Worm (Caenorhabditis elegans): ENCODE results near the gene ptr-18.

ptr-18 gene

ce11 chrII:12980212-12980611, 14.9 kb downstream of the ptr-18 start, which contains the start of gene cyd-1 (continued):
- TF ChIP-seq unc-62 (GFP tag; optimal IDR thresholded peaks at IDR 0.05 in 1 of 2), result peak; percentile 35 to 48
- TF ChIP-seq unc-62 (tag; optimal IDR thresholded peaks at IDR 0.05), result no peak
- peak; percentile 2 for TF ChIP-seq mep-1 (tag; optimal IDR thresholded peaks at IDR 0.05)

DNA sequence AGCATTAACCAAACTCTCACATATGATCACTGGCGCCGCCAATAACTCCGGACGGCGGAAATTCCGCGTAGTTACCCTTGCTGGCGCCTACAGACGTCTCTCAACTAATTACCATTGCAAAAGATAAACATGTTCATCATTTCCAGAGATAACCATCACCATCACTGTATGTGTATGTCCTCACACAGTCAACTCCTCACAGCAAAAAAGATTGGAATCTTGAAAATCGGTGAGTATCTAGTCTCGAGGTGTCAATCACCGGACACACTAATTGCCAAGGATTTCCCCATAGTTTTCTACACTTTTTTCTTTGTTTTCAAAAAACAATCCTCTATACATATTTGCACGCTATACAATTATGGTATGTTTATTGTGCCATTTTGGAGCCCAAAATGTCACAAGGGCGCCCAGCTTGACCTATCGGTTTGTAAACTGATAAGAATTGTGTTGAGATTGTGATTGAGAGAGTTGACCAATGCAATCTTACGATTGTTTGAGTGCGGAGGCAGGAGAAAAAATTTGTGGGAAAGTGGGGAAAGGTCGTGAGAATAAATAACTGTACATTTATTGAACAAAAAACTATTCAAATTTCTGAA, 16.7 kb downstream of the ptr-18 start:
- peak; percentile 66 for TF ChIP-seq hlh-11 (tag; optimal IDR thresholded peaks at IDR 0.05)
- no peak for TF ChIP-seq daf-16 (GFP tag; optimal IDR thresholded peaks at IDR 0.05)
- peak; percentile 82 for TF ChIP-seq daf-16 (tag; optimal IDR thresholded peaks at IDR 0.05)
- no peak for TF ChIP-seq aly-2 (tag; optimal IDR thresholded peaks at IDR 0.05)
- peak; percentile 39 for TF ChIP-seq pqm-1 (tag; optimal IDR thresholded peaks at IDR 0.05)
- peak; percentile 42 for TF ChIP-seq nhr-6 (tag; optimal IDR thresholded peaks at IDR 0.05)
- TF ChIP-seq mep-1 (tag; optimal IDR thresholded peaks at IDR 0.05), result no peak
- TF ChIP-seq dve-1 (tag; optimal IDR thresholded peaks at IDR 0.05; ENCODE audit: insufficient read depth), result peak; percentile 26
- TF ChIP-seq nhr-28 (tag; optimal IDR thresholded peaks at IDR 0.05), result peak; percentile 30
- TF ChIP-seq ces-1 (GFP tag; optimal IDR thresholded peaks at IDR 0.05), result no peak
- TF ChIP-seq nhr-102 (tag; optimal IDR thresholded peaks at IDR 0.05), result no peak

DNA sequence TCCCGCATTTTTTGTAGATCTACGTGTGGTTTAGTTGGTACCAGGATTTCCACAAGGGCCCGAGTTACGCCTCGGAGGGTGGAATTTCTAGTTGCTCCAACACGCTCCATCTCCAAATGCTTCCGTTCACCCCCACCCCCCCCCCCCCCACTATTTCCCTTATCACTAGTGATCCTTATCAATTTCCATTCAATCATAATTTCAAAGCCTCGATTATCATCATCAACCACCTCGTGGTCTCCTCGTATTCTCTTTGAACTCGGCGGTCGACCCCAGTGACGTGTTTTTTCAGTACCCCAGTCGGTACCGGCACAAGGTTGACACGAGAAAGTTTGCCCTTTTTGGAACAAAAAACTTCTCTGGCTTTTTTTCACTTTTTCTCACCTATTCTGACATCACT, 17.5 kb downstream of the ptr-18 start:
- TF ChIP-seq hlh-11 (tag; optimal IDR thresholded peaks at IDR 0.05) (peak; percentile 46), D1046.2 (GFP tag; IDR thresholded peaks at IDR 0.05) (no peak), php-3 (GFP tag; IDR thresholded peaks at IDR 0.05) (0 out of 2 replicates have a peak, but pooled peaks have one; percentile 23), daf-8 (GFP tag; IDR thresholded peaks at IDR 0.05) (no peak), gei-8 (GFP tag; optimal IDR thresholded peaks at IDR 0.05) (no peak), dmd-9 (GFP tag; IDR thresholded peaks at IDR 0.05) (no peak), ztf-11 (tag; optimal IDR thresholded peaks at IDR 0.05) (no peak), F37D6.2 (tag; optimal IDR thresholded peaks at IDR 0.05) (no peak), daf-19 (GFP tag; conservative IDR thresholded peaks at IDR 0.05) (no peak), egl-27 (tag; optimal IDR thresholded peaks at IDR 0.05) (no peak), dve-1 (tag; optimal IDR thresholded peaks at IDR 0.05; ENCODE audit: insufficient read depth) (peak; percentile 10), unc-130 (GFP tag; optimal IDR thresholded peaks at IDR 0.05) (no peak), nhr-77 (tag; optimal IDR thresholded peaks at IDR 0.05) (no peak)

DNA sequence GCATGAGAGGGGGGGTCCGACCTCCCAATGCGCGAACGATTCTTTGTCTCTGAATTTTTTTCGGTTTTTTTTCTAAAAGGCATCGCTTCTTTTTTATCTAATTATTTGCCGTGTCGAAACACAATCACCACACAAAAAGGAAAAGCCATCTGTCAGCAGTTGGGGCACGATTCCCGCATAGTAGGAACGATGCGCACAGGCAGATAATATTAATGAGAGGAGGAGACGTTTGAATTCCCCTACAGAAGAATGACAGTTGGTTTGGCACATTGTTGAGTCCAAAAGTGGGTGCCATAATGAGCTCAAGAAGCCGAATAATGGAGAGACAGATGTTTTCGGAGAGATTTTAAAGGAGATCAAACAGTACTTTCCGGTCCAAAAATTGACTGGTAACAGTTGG, 19.4 kb downstream of the ptr-18 start:
- TF ChIP-seq D1046.2 (GFP tag; IDR thresholded peaks at IDR 0.05), result no peak
- no peak for TF ChIP-seq fkh-10 (GFP tag; optimal IDR thresholded peaks at IDR 0.05)
- TF ChIP-seq jun-1 (tag; optimal IDR thresholded peaks at IDR 0.05), result no peak
- no peak for TF ChIP-seq ceh-82 (tag; optimal IDR thresholded peaks at IDR 0.05)
- TF ChIP-seq arid-1 (GFP tag; conservative IDR thresholded peaks at IDR 0.05), result no peak
- no peak for TF ChIP-seq R02D3.7 (tag; optimal IDR thresholded peaks at IDR 0.05)
- no peak for TF ChIP-seq unc-130 (GFP tag; optimal IDR thresholded peaks at IDR 0.05)
- no peak for TF ChIP-seq ces-1 (GFP tag; optimal IDR thresholded peaks at IDR 0.05)
- no peak for TF ChIP-seq dmd-9 (GFP tag; IDR thresholded peaks at IDR 0.05)
- TF ChIP-seq nhr-41 (GFP tag; IDR thresholded peaks at IDR 0.05), result no peak
- TF ChIP-seq lin-38 (GFP tag; IDR thresholded peaks at IDR 0.05), result no peak
- no peak for TF ChIP-seq ctbp-1 (GFP tag; IDR thresholded peaks at IDR 0.05)
- TF ChIP-seq madf-9 (GFP tag; conservative IDR thresholded peaks at IDR 0.05), result no peak
- no peak for TF ChIP-seq nhr-42 (GFP tag; IDR thresholded peaks at IDR 0.05)
- TF ChIP-seq zip-2 (tag; optimal IDR thresholded peaks at IDR 0.05), result no peak
- no peak for TF ChIP-seq dmd-6 (GFP tag; IDR thresholded peaks at IDR 0.05)
- TF ChIP-seq snpc-4 (tag; optimal IDR thresholded peaks at IDR 0.05), result no peak
